Fruit fly (Drosophila melanogaster) whole organism, pupa: ENCODE measurements around the gene Elovl7.

Experiments
- CG10348 ChIP-seq: fragments of 200-800 bp; sonication (Bioruptor generic); IDR thresholded peaks from 2 replicates; pipeline ENCODE4 v1.3.6; 2022; ENCODE audit warnings: missing biosample characterization, missing genetic modification characterization
- CG12605 ChIP-seq: fragments of 200-800 bp; sonication (Bioruptor generic); IDR thresholded peaks from 2 replicates; pipeline ENCODE4 v1.3.6; 2022; ENCODE audit warnings: missing biosample characterization, missing genetic modification characterization
- CG13204 ChIP-seq: fragments of 200-800 bp; sonication (Bioruptor generic); optimal IDR thresholded peaks from 2 replicates; lab custom pipeline; 2018; ENCODE audit warnings: missing biosample characterization, mild to moderate bottlenecking, missing genetic modification characterization, moderate library complexity
- CG14655 ChIP-seq: fragments of 200-800 bp; sonication (Bioruptor generic); optimal IDR thresholded peaks from 3 replicates; lab custom pipeline; 2017; ENCODE audit warnings: mild to moderate bottlenecking, missing biosample characterization, missing genetic modification reagents, missing genetic modification characterization
- CG15710 ChIP-seq: fragments of 200-800 bp; sonication (Bioruptor generic); optimal IDR thresholded peaks from 2 replicates; lab custom pipeline; 2018; ENCODE audit warnings: missing biosample characterization, mild to moderate bottlenecking, missing genetic modification characterization, moderate library complexity
- CG17806 ChIP-seq: fragments of 200-800 bp; sonication (Bioruptor generic); optimal IDR thresholded peaks from 2 replicates; lab custom pipeline; 2018; ENCODE audit warnings: missing biosample characterization, mild to moderate bottlenecking, missing genetic modification characterization, moderate library complexity
- CG32121 ChIP-seq: fragments of 200-800 bp; sonication (Bioruptor generic); IDR thresholded peaks from 2 replicates; pipeline ENCODE4 v1.3.6; 2022; ENCODE audit warnings: missing biosample characterization, missing genetic modification characterization
- CG34367 ChIP-seq: fragments of 200-800 bp; sonication (Bioruptor generic); optimal IDR thresholded peaks from 2 replicates; lab custom pipeline; 2018; ENCODE audit warnings: missing biosample characterization, mild to moderate bottlenecking, missing genetic modification characterization
- CG4496 ChIP-seq: fragments of 200-800 bp; sonication (Bioruptor generic); IDR thresholded peaks from 3 replicates; pipeline ENCODE4 v1.3.6; 2022; ENCODE audit warnings: missing biosample characterization, missing genetic modification characterization
- CG8159 ChIP-seq: fragments of 200-800 bp; sonication (Bioruptor generic); optimal IDR thresholded peaks from 3 replicates; lab custom pipeline; 2018; ENCODE audit warnings: missing biosample characterization, mild to moderate bottlenecking, missing genetic modification characterization, moderate library complexity
- CG8301 ChIP-seq: fragments of 200-800 bp; sonication (Bioruptor generic); optimal IDR thresholded peaks from 2 replicates; lab custom pipeline; 2018; ENCODE audit warnings: missing biosample characterization, mild to moderate bottlenecking, missing genetic modification characterization
- CG9948 ChIP-seq: fragments of 200-800 bp; sonication (Bioruptor generic); optimal IDR thresholded peaks from 2 replicates; lab custom pipeline; 2018; ENCODE audit warnings: missing biosample characterization, mild to moderate bottlenecking, missing genetic modification characterization, moderate library complexity
- D1 ChIP-seq: fragments of 200-800 bp; sonication (Bioruptor generic); optimal IDR thresholded peaks from 2 replicates; lab custom pipeline; 2018; ENCODE audit warnings: missing biosample characterization, mild to moderate bottlenecking, missing genetic modification characterization, moderate library complexity
- EcR ChIP-seq: fragments of 200-800 bp; sonication (Bioruptor generic); optimal IDR thresholded peaks from 3 replicates; lab custom pipeline; 2019; ENCODE audit warnings: missing biosample characterization, missing genetic modification characterization, mild to moderate bottlenecking, moderate library complexity, missing genetic modification reagents
- Ets98B ChIP-seq: fragments of 200-800 bp; sonication (Bioruptor generic); IDR thresholded peaks from 2 replicates; pipeline ENCODE4 v1.3.6; 2022; ENCODE audit warnings: missing biosample characterization, missing genetic modification characterization
- Pif1A ChIP-seq: fragments of 200-800 bp; sonication (Bioruptor generic); optimal IDR thresholded peaks from 3 replicates; lab custom pipeline; 2016; ENCODE audit warnings: missing biosample characterization, missing genetic modification characterization
- Pif1B ChIP-seq: fragments of 200-800 bp; sonication (Bioruptor generic); optimal IDR thresholded peaks from 3 replicates; lab custom pipeline; 2016; ENCODE audit warnings: missing biosample characterization, missing genetic modification characterization
- Snoo ChIP-seq: fragments of 200-800 bp; sonication (Bioruptor generic); optimal IDR thresholded peaks from 3 replicates; lab custom pipeline; 2017; ENCODE audit warnings: missing biosample characterization, mild to moderate bottlenecking, missing genetic modification characterization, inconsistent platforms
- fd96Ca ChIP-seq: fragments of 200-800 bp; sonication (Bioruptor generic); IDR thresholded peaks from 3 replicates; pipeline ENCODE4 v1.3.6; 2022; ENCODE audit warnings: missing biosample characterization, missing genetic modification characterization
- gl ChIP-seq: fragments of 200-800 bp; sonication (Bioruptor generic); optimal IDR thresholded peaks from 2 replicates; lab custom pipeline; 2018; ENCODE audit warnings: missing biosample characterization, mild to moderate bottlenecking, missing genetic modification characterization
- rn ChIP-seq: fragments of 200-800 bp; sonication (Bioruptor generic); IDR thresholded peaks from 2 replicates; pipeline ENCODE4 v1.3.6; 2022; ENCODE audit warnings: missing biosample characterization, missing genetic modification characterization

The Elovl7 gene

dm6 chr3R:7990257-7990656, 5.4 kb downstream of the Elovl7 start:
- no peak for TF ChIP-seq CG32121 (GFP tag; lab: Robert Waterston, UW)
- TF ChIP-seq gl (tag; lab: Kevin White, UChicago) = no peak
- TF ChIP-seq CG8159 (tag; lab: Kevin White, UChicago) = no peak
- TF ChIP-seq CG17806 = no peak
- TF ChIP-seq CG4496 = no peak
- no peak for TF ChIP-seq Ets98B
- TF ChIP-seq CG9948 (tag; lab: Kevin White, UChicago) = no peak
- TF ChIP-seq fd96Ca (GFP tag; lab: Robert Waterston, UW) = no peak
- TF ChIP-seq Pif1B (GFP tag; lab: Kevin White, UChicago) = no peak
- no peak for TF ChIP-seq CG13204 (GFP tag; lab: Kevin White, UChicago)
- no peak for TF ChIP-seq CG14655 (GFP tag; lab: Kevin White, UChicago)
- no peak for TF ChIP-seq CG10348 (GFP tag; lab: Robert Waterston, UW)
- TF ChIP-seq EcR = no peak
- TF ChIP-seq D1 (tag; lab: Kevin White, UChicago) = no peak
- TF ChIP-seq, all 21 proteins: peak for 0

dm6 chr3R:7981396-7981795, 14.3 kb downstream of the Elovl7 start:
- TF ChIP-seq gl (tag; lab: Kevin White, UChicago) (no peak), fd96Ca (GFP tag; lab: Robert Waterston, UW) (no peak), CG14655 (GFP tag; lab: Kevin White, UChicago) (no peak), CG12605 (GFP tag; lab: Robert Waterston, UW) (no peak), D1 (tag; lab: Kevin White, UChicago) (peak; percentile 83), CG8159 (tag; lab: Kevin White, UChicago) (no peak)

dm6 chr3R:7980222-7980621, 15.4 kb downstream of the Elovl7 start, which contains the start of gene Sfp84E:
Sfp84E (minus strand) TSS chr3R:7980322.
- TF ChIP-seq CG10348 (GFP tag; lab: Robert Waterston, UW) (no peak), CG12605 (GFP tag; lab: Robert Waterston, UW) (no peak), Pif1A (GFP tag; lab: Kevin White, UChicago) (no peak), CG34367 (no peak), D1 (tag; lab: Kevin White, UChicago) (no peak), EcR (no peak), rn (GFP tag; lab: Robert Waterston, UW) (no peak), Pif1B (GFP tag; lab: Kevin White, UChicago) (no peak), CG8301 (tag; lab: Kevin White, UChicago) (no peak), CG17806 (no peak), CG9948 (tag; lab: Kevin White, UChicago) (no peak), gl (tag; lab: Kevin White, UChicago) (no peak), CG4496 (no peak), CG14655 (GFP tag; lab: Kevin White, UChicago) (no peak), CG8159 (tag; lab: Kevin White, UChicago) (no peak), Ets98B (no peak), Snoo (tag; lab: Kevin White, UChicago) (no peak), CG13204 (GFP tag; lab: Kevin White, UChicago) (no peak), fd96Ca (GFP tag; lab: Robert Waterston, UW) (no peak)
- TF ChIP-seq, all 21 proteins: peak for 0

- no peak for TF ChIP-seq CG34367
- TF ChIP-seq CG12605 (GFP tag; lab: Robert Waterston, UW) = 0 out of 2 replicates have a peak, but pooled peaks have one; percentile 17
Measured at dm6 chr3R:7978379-7979009, 17.2 kb downstream of the Elovl7 start, which contains the start of the genes CD98hc and Os-C. CD98hc (minus strand) TSS chr3R:7978428. Os-C (plus strand) TSS chr3R:7978959.

- TF ChIP-seq CG12605 (GFP tag; lab: Robert Waterston, UW) = no peak
- no peak for TF ChIP-seq CG32121 (GFP tag; lab: Robert Waterston, UW)
- no peak for TF ChIP-seq rn (GFP tag; lab: Robert Waterston, UW)
- TF ChIP-seq CG10348 (GFP tag; lab: Robert Waterston, UW) = no peak
- TF ChIP-seq CG14655 (GFP tag; lab: Kevin White, UChicago) = no peak
- no peak for TF ChIP-seq CG17806
- TF ChIP-seq EcR = no peak
- TF ChIP-seq Pif1A (GFP tag; lab: Kevin White, UChicago) = no peak
- TF ChIP-seq D1 (tag; lab: Kevin White, UChicago) = no peak
- TF ChIP-seq CG34367 = peak; percentile 8
- no peak for TF ChIP-seq Pif1B (GFP tag; lab: Kevin White, UChicago)
- TF ChIP-seq CG13204 (GFP tag; lab: Kevin White, UChicago) = no peak
- no peak for TF ChIP-seq Snoo (tag; lab: Kevin White, UChicago)
- no peak for TF ChIP-seq CG9948 (tag; lab: Kevin White, UChicago)
- TF ChIP-seq CG8301 (tag; lab: Kevin White, UChicago) = no peak
- TF ChIP-seq Ets98B = no peak
- TF ChIP-seq CG15710 (tag; lab: Kevin White, UChicago) = no peak
- TF ChIP-seq fd96Ca (GFP tag; lab: Robert Waterston, UW) = no peak
- peak; percentile 16 for TF ChIP-seq CG8159 (tag; lab: Kevin White, UChicago)
- TF ChIP-seq gl (tag; lab: Kevin White, UChicago) = no peak
- 0 out of 3 replicates have a peak, but pooled peaks have one; percentile 31 for TF ChIP-seq CG4496
- TF ChIP-seq, all 21 proteins: peak for 3
Measured at dm6 chr3R:7977011-7977925, 18.4 kb downstream of the Elovl7 start.
